Worm (Caenorhabditis elegans) whole organism, mixed stage, embryonic: ENCODE data around the gene srh-193.
"Not testable (repeated sequence)": the region's sequence is repeated elsewhere in the genome, so short reads cannot be mapped to it uniquely, and the experiment has no call there.

Source experiments
- M03D4.4 ChIP-seq: sonication (generic microtip); optimal IDR thresholded peaks from 2 replicates; lab custom pipeline; 2017; ENCODE audit warnings: mild to moderate bottlenecking, missing genetic modification characterization, missing compliant biosample characterization
- ceh-39 ChIP-seq: fragments of 150-350 bp; optimal IDR thresholded peaks from 2 replicates; lab custom pipeline; 2014; ENCODE audit warnings: missing biosample characterization, missing genetic modification characterization
- ceh-83 ChIP-seq: fragments of 200-800 bp; sonication (Bioruptor generic); optimal IDR thresholded peaks from 2 replicates; lab custom pipeline; 2018; ENCODE audit warnings: mild to moderate bottlenecking, missing genetic modification characterization, missing compliant biosample characterization
- ces-1 ChIP-seq: fragments of 150-350 bp; optimal IDR thresholded peaks from 2 replicates; lab custom pipeline; 2014; ENCODE audit warnings: missing biosample characterization, missing genetic modification reagents, missing genetic modification characterization
- cnd-1 ChIP-seq: fragments of 200-800 bp; sonication (Bioruptor generic); optimal IDR thresholded peaks from 2 replicates; lab custom pipeline; 2018; ENCODE audit warnings: mild to moderate bottlenecking, missing genetic modification characterization, missing compliant biosample characterization
- drap-1 ChIP-seq: fragments of 200-800 bp; sonication (Bioruptor generic); optimal IDR thresholded peaks from 3 replicates; lab custom pipeline; 2018; ENCODE audit warnings: mild to moderate bottlenecking, missing genetic modification characterization, missing compliant biosample characterization
- elt-1 ChIP-seq: sonication (generic microtip); optimal IDR thresholded peaks from 2 replicates; lab custom pipeline; 2017; ENCODE audit warnings: missing genetic modification characterization, mild to moderate bottlenecking, missing compliant biosample characterization, antibody characterized with exemption, moderate library complexity, borderline replicate concordance; ENCODE audit not compliant: insufficient read depth
- elt-3 ChIP-seq: fragments of 150-350 bp; optimal IDR thresholded peaks from 2 replicates; lab custom pipeline; 2014; ENCODE audit warnings: missing biosample characterization, missing genetic modification characterization
- flh-1 ChIP-seq: fragments of 200-800 bp; sonication (Bioruptor generic); optimal IDR thresholded peaks from 2 replicates; lab custom pipeline; 2018; ENCODE audit warnings: mild to moderate bottlenecking, missing genetic modification characterization, moderate library complexity, missing compliant biosample characterization
- ham-2 ChIP-seq: fragments of 200-800 bp; sonication (Bioruptor generic); optimal IDR thresholded peaks from 2 replicates; lab custom pipeline; 2018; ENCODE audit warnings: mild to moderate bottlenecking, missing genetic modification characterization, missing compliant biosample characterization
- hlh-1 ChIP-seq: fragments of 150-350 bp; optimal IDR thresholded peaks from 2 replicates; lab custom pipeline; 2014; ENCODE audit warnings: missing biosample characterization, missing genetic modification reagents, missing genetic modification characterization
- lin-13 ChIP-seq: fragments of 150-350 bp; optimal IDR thresholded peaks from 2 replicates; lab custom pipeline; 2014; ENCODE audit warnings: missing biosample characterization, missing genetic modification characterization
- lsy-2 ChIP-seq: fragments of 150-350 bp; optimal IDR thresholded peaks from 2 replicates; lab custom pipeline; 2014; ENCODE audit warnings: missing biosample characterization, missing genetic modification characterization
- nhr-12 ChIP-seq: fragments of 150-350 bp; optimal IDR thresholded peaks from 2 replicates; lab custom pipeline; 2014; ENCODE audit warnings: missing biosample characterization, missing genetic modification characterization
- nhr-237 ChIP-seq: fragments of 150-350 bp; optimal IDR thresholded peaks from 2 replicates; lab custom pipeline; 2014; ENCODE audit warnings: missing biosample characterization, missing genetic modification characterization
- nhr-28 ChIP-seq: fragments of 150-350 bp; optimal IDR thresholded peaks from 2 replicates; lab custom pipeline; 2014; ENCODE audit warnings: missing biosample characterization, missing genetic modification characterization
- nhr-76 ChIP-seq: sonication (generic microtip); optimal IDR thresholded peaks from 2 replicates; lab custom pipeline; 2017; ENCODE audit warnings: missing biosample characterization, missing genetic modification characterization
- pha-4 ChIP-seq: fragments of 150-350 bp; optimal IDR thresholded peaks from 2 replicates; lab custom pipeline; 2018; ENCODE audit warnings: missing biosample characterization, missing genetic modification reagents, missing genetic modification characterization
- snpc-4 ChIP-seq: fragments of 150-350 bp; optimal IDR thresholded peaks from 2 replicates; lab custom pipeline; 2014; ENCODE audit warnings: missing biosample characterization, missing genetic modification characterization
- sptf-1 ChIP-seq: sonication (generic microtip); optimal IDR thresholded peaks from 2 replicates; lab custom pipeline; 2017; ENCODE audit warnings: mild to moderate bottlenecking, missing genetic modification characterization, moderate library complexity, missing compliant biosample characterization
- tbx-8 ChIP-seq: fragments of 200-800 bp; sonication (Bioruptor generic); optimal IDR thresholded peaks from 2 replicates; lab custom pipeline; 2018; ENCODE audit warnings: mild to moderate bottlenecking, missing genetic modification characterization, moderate library complexity, missing compliant biosample characterization
- unc-120 ChIP-seq: sonication (generic microtip); optimal IDR thresholded peaks from 2 replicates; lab custom pipeline; 2017; ENCODE audit warnings: missing genetic modification characterization, missing compliant biosample characterization; ENCODE audit not compliant: poor library complexity, severe bottlenecking
- unc-39 ChIP-seq: fragments of 150-350 bp; optimal IDR thresholded peaks from 2 replicates; lab custom pipeline; 2014; ENCODE audit warnings: missing biosample characterization, missing genetic modification characterization
- unc-62 ChIP-seq: fragments of 150-350 bp; optimal IDR thresholded peaks from 2 replicates; lab custom pipeline; 2014; ENCODE audit warnings: missing biosample characterization, missing genetic modification reagents, missing genetic modification characterization
- zip-8 ChIP-seq: fragments of 150-350 bp; optimal IDR thresholded peaks from 2 replicates; lab custom pipeline; 2014; ENCODE audit warnings: missing biosample characterization, missing genetic modification characterization
- ztf-11 ChIP-seq: fragments of 150-350 bp; optimal IDR thresholded peaks from 2 replicates; lab custom pipeline; 2014; ENCODE audit warnings: missing biosample characterization, missing genetic modification characterization

Gene srh-193

DNA sequence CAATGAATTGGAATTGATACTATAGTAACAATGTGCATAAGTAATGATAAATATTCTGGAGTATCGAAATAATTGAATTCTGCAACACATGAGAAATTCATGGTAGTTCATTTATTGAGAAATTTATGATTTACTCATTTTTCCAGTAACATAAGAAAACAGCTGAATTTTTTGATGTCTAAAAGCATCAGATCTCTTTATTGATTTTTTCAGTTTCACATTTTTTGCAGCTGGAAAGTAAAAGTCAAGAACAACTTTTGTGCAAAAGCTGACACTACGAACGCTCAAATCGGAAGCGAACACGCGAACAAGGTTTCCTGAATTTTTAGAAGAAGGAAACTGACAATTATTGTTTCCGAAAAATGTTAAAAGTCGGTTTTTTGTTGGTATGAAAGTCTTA is at the start of gene srh-193:
Gene srh-193 (minus strand): TSS at position 101 of the 400 bp plus-strand sequence.
- TF ChIP-seq nhr-237; cnd-1 (tag; lab: Kevin White, UChicago); sptf-1 (tag; lab: Kevin White, UChicago): not testable (repeated sequence)

ce11 chrV:4339479-4339878 is 49.5 kb upstream of the srh-193 start:
- TF ChIP-seq unc-120 (tag; lab: Kevin White, UChicago), result no peak
- no peak for TF ChIP-seq lsy-2 (tag; lab: Kevin White, UChicago)
- TF ChIP-seq ceh-83 (GFP tag; lab: Kevin White, UChicago), result no peak
- no peak for TF ChIP-seq lin-13
- no peak for TF ChIP-seq M03D4.4

ce11 chrV:4336462-4336861 is 46.5 kb upstream of the srh-193 start, which contains the start of gene irld-1:
Gene irld-1 (plus strand): TSS chrV:4336762.
- TF ChIP-seq elt-3 (tag; lab: Kevin White, UChicago); lin-13; snpc-4 (tag; lab: Kevin White, UChicago): not testable (repeated sequence)

DNA sequence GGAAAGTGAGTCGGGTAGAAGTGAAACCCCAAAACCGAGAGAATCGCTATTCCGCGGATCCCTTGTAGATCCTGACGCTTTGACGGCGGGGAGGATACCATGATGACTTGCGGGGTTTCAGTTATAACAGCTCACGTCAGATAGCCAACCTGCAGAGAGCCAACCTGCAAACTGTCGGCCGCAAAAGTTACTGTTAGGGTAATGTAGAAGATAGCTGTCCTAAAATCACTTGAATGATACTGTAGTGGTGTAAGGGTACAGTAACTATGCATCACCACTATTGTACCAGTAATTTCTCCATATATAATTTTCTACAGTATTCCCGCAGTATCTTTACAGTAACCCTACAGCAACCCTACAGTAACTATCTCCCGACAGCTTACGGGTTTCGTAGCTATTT is 42.5 kb upstream of the srh-193 start, which contains the start of gene oac-12:
Gene oac-12 (minus strand): TSS at position 101 of the 400 bp plus-strand sequence.
- no peak for TF ChIP-seq nhr-76
- no peak for TF ChIP-seq zip-8 (tag; lab: Kevin White, UChicago)
- TF ChIP-seq nhr-28 (tag; lab: Kevin White, UChicago), result no peak
- no peak for TF ChIP-seq nhr-12 (tag; lab: Kevin White, UChicago)
- TF ChIP-seq pha-4 (tag; lab: Kevin White, UChicago), result no peak
- no peak for TF ChIP-seq ces-1 (GFP tag; lab: Kevin White, UChicago)
- no peak for TF ChIP-seq ztf-11 (tag; lab: Kevin White, UChicago)
- no peak for TF ChIP-seq M03D4.4
- no peak for TF ChIP-seq unc-39 (tag; lab: Kevin White, UChicago)
- TF ChIP-seq unc-62 (GFP tag; lab: Kevin White, UChicago), result no peak
- no peak for TF ChIP-seq sptf-1 (tag; lab: Kevin White, UChicago)
- TF ChIP-seq drap-1, result no peak

ce11 chrV:4330820-4331219 is 40.8 kb upstream of the srh-193 start:
- TF ChIP-seq unc-62 (GFP tag; lab: Kevin White, UChicago) (no peak), zip-8 (tag; lab: Kevin White, UChicago) (peak; percentile 95)

ce11 chrV:4326841-4327240 is 36.8 kb upstream of the srh-193 start, which contains the start of gene D2063.1:
Gene D2063.1 (plus strand): TSS chrV:4327121.
- TF ChIP-seq hlh-1 (tag; lab: Kevin White, UChicago) (peak; percentile 61), flh-1 (no peak), lsy-2 (tag; lab: Kevin White, UChicago) (no peak), unc-39 (tag; lab: Kevin White, UChicago) (no peak), tbx-8 (no peak)
- TF ChIP-seq, all 35 proteins: peak for 1

DNA sequence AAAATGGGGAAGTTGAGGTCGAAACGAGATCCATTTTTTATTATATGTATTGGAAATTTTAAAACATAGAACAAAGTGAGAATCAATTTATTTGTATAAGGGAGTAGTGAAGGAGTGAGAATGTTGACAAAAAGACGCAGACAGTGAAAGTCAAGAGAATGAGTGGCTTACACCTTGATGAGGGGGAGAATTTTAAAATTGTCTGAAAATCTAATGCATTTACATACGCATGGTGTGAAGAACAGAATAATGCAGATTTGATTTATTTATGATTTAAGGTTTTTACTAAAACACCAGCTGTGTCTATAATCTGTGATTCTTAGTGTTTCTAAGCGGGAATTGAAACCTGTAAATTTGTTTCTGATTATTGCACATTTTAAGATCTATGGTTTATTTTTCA is 35.4 kb upstream of the srh-193 start, which contains the start of gene nhr-125:
Gene nhr-125 (minus strand): TSS at position 101 of the 400 bp plus-strand sequence.
- no peak for TF ChIP-seq cnd-1 (tag; lab: Kevin White, UChicago)
- no peak for TF ChIP-seq unc-39 (tag; lab: Kevin White, UChicago)
- TF ChIP-seq ham-2, result no peak
- TF ChIP-seq ceh-39 (tag; lab: Kevin White, UChicago), result no peak
- TF ChIP-seq flh-1, result no peak
- no peak for TF ChIP-seq elt-1 (tag; lab: Kevin White, UChicago)
- TF ChIP-seq unc-120 (tag; lab: Kevin White, UChicago), result no peak
- no peak for TF ChIP-seq ces-1 (GFP tag; lab: Kevin White, UChicago)
- TF ChIP-seq lsy-2 (tag; lab: Kevin White, UChicago), result no peak
- no peak for TF ChIP-seq pha-4 (tag; lab: Kevin White, UChicago)
